Fruit fly (Drosophila melanogaster): ENCODE measurements around the gene Aladin.

Aladin gene

DNA sequence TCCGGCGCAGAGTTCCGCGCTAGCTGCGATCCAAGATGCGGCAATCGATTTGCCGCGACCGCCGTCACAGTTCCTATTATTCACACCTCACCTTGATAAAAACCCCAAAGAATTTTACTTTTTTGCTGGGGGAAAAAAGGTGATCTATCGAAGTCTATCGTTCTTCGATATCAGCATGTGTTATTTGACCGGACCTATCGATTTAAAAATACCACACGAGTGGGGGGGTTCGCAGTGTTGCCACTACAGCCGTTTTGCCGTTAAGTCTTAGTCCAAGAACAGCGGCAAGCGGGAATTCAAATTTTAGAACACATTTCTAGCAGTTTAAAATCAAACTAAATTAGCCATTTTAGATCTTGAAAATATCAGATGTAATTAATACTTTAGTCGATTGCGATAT is 41.0 kb upstream of the Aladin start, which contains the start of gene CG12121 (continued):
- no peak for TF ChIP-seq fu2 (GFP tag; optimal IDR thresholded peaks at IDR 0.05)
- TF ChIP-seq fd64A (GFP tag; optimal IDR thresholded peaks at IDR 0.05), result no peak
- no peak for TF ChIP-seq cato (GFP tag; optimal IDR thresholded peaks at IDR 0.05; ENCODE audit: borderline replicate concordance)
- no peak for TF ChIP-seq Dip3 (GFP tag; optimal IDR thresholded peaks at IDR 0.05)
- TF ChIP-seq emc (GFP tag; optimal IDR thresholded peaks at IDR 0.05), result no peak
- no peak for TF ChIP-seq Meics (GFP tag; optimal IDR thresholded peaks at IDR 0.05)
- no peak for TF ChIP-seq pnt (GFP tag; optimal IDR thresholded peaks at IDR 0.05)
- no peak for TF ChIP-seq Gsc (GFP tag; IDR thresholded peaks at IDR 0.05)
- TF ChIP-seq Gug (GFP tag; IDR thresholded peaks at IDR 0.05), result no peak
- TF ChIP-seq Chrac-16 (GFP tag; optimal IDR thresholded peaks at IDR 0.05), result no peak
- TF ChIP-seq bcd (GFP tag; optimal IDR thresholded peaks at IDR 0.05), result no peak
- no peak for TF ChIP-seq CG9609 (GFP tag; optimal IDR thresholded peaks at IDR 0.05)
- TF ChIP-seq zfh1 (GFP tag; IDR thresholded peaks at IDR 0.05), result no peak
- no peak for TF ChIP-seq pb (GFP tag; optimal IDR thresholded peaks at IDR 0.05)
- TF ChIP-seq dysf (GFP tag; IDR thresholded peaks at IDR 0.05), result no peak
- no peak for TF ChIP-seq CG11456 (GFP tag; IDR thresholded peaks at IDR 0.05)
- TF ChIP-seq unc-4 (GFP tag; IDR thresholded peaks at IDR 0.05; ENCODE audit: partially characterized antibody), result peak; percentile 63
- no peak for TF ChIP-seq CG10321 (GFP tag; IDR thresholded peaks at IDR 0.05)
- no peak for TF ChIP-seq yki (optimal IDR thresholded peaks at IDR 0.05)
- TF ChIP-seq vnd (GFP tag; IDR thresholded peaks at IDR 0.05; ENCODE audit: partially characterized antibody), result peak; percentile 71
- no peak for TF ChIP-seq NC2β (GFP tag; optimal IDR thresholded peaks at IDR 0.05)
- TF ChIP-seq Oli (tag; optimal IDR thresholded peaks at IDR 0.05), result no peak
- no peak for TF ChIP-seq Antp (GFP tag; optimal IDR thresholded peaks at IDR 0.05)
- TF ChIP-seq crol (GFP tag; IDR thresholded peaks at IDR 0.05), result no peak
- no peak for TF ChIP-seq gsb (GFP tag; IDR thresholded peaks at IDR 0.05)
- no peak for TF ChIP-seq CG18599 (GFP tag; optimal IDR thresholded peaks at IDR 0.05)
- TF ChIP-seq hbn (GFP tag; IDR thresholded peaks at IDR 0.05; ENCODE audit: partially characterized antibody), result peak; percentile 53; the same call in 1 of the 2 replicates
- no peak for TF ChIP-seq Fer1 (GFP tag; optimal IDR thresholded peaks at IDR 0.05)
- peak; percentile 42 for TF ChIP-seq CG9797 (GFP tag; optimal IDR thresholded peaks at IDR 0.05)
- no peak for TF ChIP-seq CG4730 (GFP tag; IDR thresholded peaks at IDR 0.05)
- TF ChIP-seq CG32532 (GFP tag; IDR thresholded peaks at IDR 0.05), result no peak
- TF ChIP-seq grau (tag; optimal IDR thresholded peaks at IDR 0.05), result no peak
- no peak for TF ChIP-seq CG6854 (GFP tag; optimal IDR thresholded peaks at IDR 0.05)
- no peak for TF ChIP-seq dan (GFP tag; IDR thresholded peaks at IDR 0.05)
- no peak for TF ChIP-seq CG10366 (GFP tag; IDR thresholded peaks at IDR 0.05)
- TF ChIP-seq CG12299 (tag; optimal IDR thresholded peaks at IDR 0.05), result no peak
- no peak for TF ChIP-seq CG15696 (tag; optimal IDR thresholded peaks at IDR 0.05)
- TF ChIP-seq CG30431 (GFP tag; optimal IDR thresholded peaks at IDR 0.05), result no peak
- no peak for TF ChIP-seq sd (tag; optimal IDR thresholded peaks at IDR 0.05)
- TF ChIP-seq CG16779 (GFP tag; IDR thresholded peaks at IDR 0.05), result no peak
- TF ChIP-seq sima (GFP tag; optimal IDR thresholded peaks at IDR 0.05), result no peak
- no peak for TF ChIP-seq CkIIα-i1 (GFP tag; IDR thresholded peaks at IDR 0.05)
- TF ChIP-seq CG9727 (GFP tag; optimal IDR thresholded peaks at IDR 0.05), result no peak
- no peak for TF ChIP-seq H15 (GFP tag; IDR thresholded peaks at IDR 0.05)
- TF ChIP-seq sob (GFP tag; IDR thresholded peaks at IDR 0.05), result no peak
- peak; percentile 46; the same call in 1 of the 2 replicates for TF ChIP-seq inv (GFP tag; IDR thresholded peaks at IDR 0.05; ENCODE audit: partially characterized antibody)
- TF ChIP-seq D19B (GFP tag; optimal IDR thresholded peaks at IDR 0.05), result no peak
- peak; percentile 80 for TF ChIP-seq Bgb (GFP tag; IDR thresholded peaks at IDR 0.05; ENCODE audit: partially characterized antibody)
- TF ChIP-seq trh (GFP tag; optimal IDR thresholded peaks at IDR 0.05), result no peak
- TF ChIP-seq CG18476 (GFP tag; optimal IDR thresholded peaks at IDR 0.05), result no peak
- no peak for TF ChIP-seq ewg (GFP tag; optimal IDR thresholded peaks at IDR 0.05)
- no peak for TF ChIP-seq jing (GFP tag; optimal IDR thresholded peaks at IDR 0.05)
- no peak for TF ChIP-seq HmgD (GFP tag; optimal IDR thresholded peaks at IDR 0.05)
